Worm (Caenorhabditis elegans) whole organism, L4 larva: Measurements from ENCODE around the gene jhdm-1.

Experiments
- D1046.2 ChIP-seq: fragments of 200-800 bp; sonication (Bioruptor generic); IDR thresholded peaks from 2 replicates; pipeline ENCODE4 v1.3.6; 2022; ENCODE audit warnings: missing genetic modification characterization, missing compliant biosample characterization
- F26F4.8 ChIP-seq: fragments of 200-800 bp; sonication (Bioruptor generic); conservative IDR thresholded peaks from 2 replicates; pipeline ENCODE4 v1.3.6; 2022; ENCODE audit warnings: missing genetic modification characterization, missing compliant biosample characterization
- F37D6.2 ChIP-seq: sonication (generic microtip); optimal IDR thresholded peaks from 2 replicates; lab custom pipeline; 2016; ENCODE audit warnings: mild to moderate bottlenecking, missing genetic modification characterization, missing compliant biosample characterization
- F44E2.7 ChIP-seq: fragments of 200-800 bp; sonication (Bioruptor generic); IDR thresholded peaks from 2 replicates; pipeline ENCODE4 v2.1.2; 2022; ENCODE audit warnings: missing genetic modification characterization, missing compliant biosample characterization
- T26A8.4 ChIP-seq: fragments of 200-800 bp; sonication (Bioruptor generic); IDR thresholded peaks from 2 replicates; pipeline ENCODE4 v1.3.6; 2022; ENCODE audit warnings: missing genetic modification characterization, missing compliant biosample characterization
- Y75B8A.6 ChIP-seq: fragments of 200-800 bp; sonication (Bioruptor generic); IDR thresholded peaks from 2 replicates; pipeline ENCODE4 v1.3.6; 2022; ENCODE audit warnings: missing genetic modification reagents, missing genetic modification characterization, missing compliant biosample characterization
- aly-2 ChIP-seq: sonication (generic microtip); optimal IDR thresholded peaks from 2 replicates; lab custom pipeline; 2018; ENCODE audit warnings: missing biosample characterization, missing genetic modification characterization
- attf-4 ChIP-seq: sonication (generic microtip); optimal IDR thresholded peaks from 3 replicates; lab custom pipeline; 2017; ENCODE audit warnings: missing biosample characterization, missing genetic modification characterization
- ceh-28 ChIP-seq: fragments of 150-350 bp; optimal IDR thresholded peaks from 2 replicates; lab custom pipeline; 2014; ENCODE audit warnings: missing biosample characterization, missing genetic modification reagents, missing genetic modification characterization
- ceh-32 ChIP-seq: sonication (generic microtip); optimal IDR thresholded peaks from 2 replicates; lab custom pipeline; 2016; ENCODE audit warnings: mild to moderate bottlenecking, missing genetic modification characterization, missing compliant biosample characterization; ENCODE audit not compliant: poor library complexity
- ceh-44 ChIP-seq: fragments of 200-800 bp; sonication (Bioruptor generic); IDR thresholded peaks from 2 replicates; pipeline ENCODE4 v1.3.6; 2022; ENCODE audit warnings: missing genetic modification reagents, missing genetic modification characterization, missing compliant biosample characterization
- ceh-82 ChIP-seq: sonication (generic microtip); optimal IDR thresholded peaks from 2 replicates; lab custom pipeline; 2017; ENCODE audit warnings: missing biosample characterization, missing genetic modification characterization
- cey-2 ChIP-seq: sonication (generic microtip); optimal IDR thresholded peaks from 3 replicates; lab custom pipeline; 2017; ENCODE audit warnings: missing genetic modification characterization, mild to moderate bottlenecking, missing compliant biosample characterization, antibody characterized with exemption, borderline replicate concordance; ENCODE audit not compliant: insufficient read depth
- dmd-6 ChIP-seq: fragments of 200-800 bp; sonication (Bioruptor generic); IDR thresholded peaks from 2 replicates; pipeline ENCODE4 v1.3.6; 2022; ENCODE audit warnings: missing genetic modification reagents, missing genetic modification characterization, missing compliant biosample characterization
- dmd-8 ChIP-seq: fragments of 200-800 bp; sonication (Bioruptor generic); IDR thresholded peaks from 2 replicates; pipeline ENCODE4 v1.3.6; 2022; ENCODE audit warnings: missing genetic modification characterization, missing compliant biosample characterization
- dmd-9 ChIP-seq: fragments of 200-800 bp; sonication (Bioruptor generic); IDR thresholded peaks from 2 replicates; pipeline ENCODE4 v1.3.6; 2022; ENCODE audit warnings: missing genetic modification reagents, missing genetic modification characterization, missing compliant biosample characterization
- fkh-10 ChIP-seq: fragments of 150-350 bp; optimal IDR thresholded peaks from 2 replicates; lab custom pipeline; 2014; ENCODE audit warnings: missing biosample characterization, missing genetic modification reagents, missing genetic modification characterization
- fos-1 ChIP-seq: fragments of 150-350 bp; optimal IDR thresholded peaks from 2 replicates; lab custom pipeline; 2014; ENCODE audit warnings: missing biosample characterization, missing genetic modification characterization
- gei-8 ChIP-seq: fragments of 200-800 bp; sonication (Bioruptor generic); optimal IDR thresholded peaks from 2 replicates; lab custom pipeline; 2018; ENCODE audit warnings: mild to moderate bottlenecking, missing genetic modification characterization, missing compliant biosample characterization
- hif-1 ChIP-seq, 2 experiments: sonication (generic microtip); optimal IDR thresholded peaks; 2 replicates each; lab custom pipeline; 2016 to 2017; ENCODE audit warnings: missing compliant biosample characterization in 2 of 2, missing genetic modification characterization in 2 of 2, missing genetic modification reagents in 2 of 2, missing genotype in 2 of 2, mild to moderate bottlenecking in 1 of 2
- lim-7 ChIP-seq: fragments of 200-800 bp; sonication (Bioruptor generic); IDR thresholded peaks from 2 replicates; pipeline ENCODE4 v1.3.6; 2022; ENCODE audit warnings: missing genetic modification characterization, missing compliant biosample characterization
- lin-15B ChIP-seq: fragments of 150-350 bp; sonication (generic microtip); optimal IDR thresholded peaks from 3 replicates; lab custom pipeline; 2014; ENCODE audit warnings: missing biosample characterization, missing genetic modification characterization
- lin-29 ChIP-seq: fragments of 200-800 bp; sonication (Bioruptor generic); IDR thresholded peaks from 2 replicates; pipeline ENCODE4 v1.3.6; 2022; ENCODE audit warnings: missing genetic modification reagents, missing genetic modification characterization, missing compliant biosample characterization
- lir-3 ChIP-seq: sonication (generic microtip); optimal IDR thresholded peaks from 2 replicates; lab custom pipeline; 2016; ENCODE audit warnings: mild to moderate bottlenecking, missing genetic modification characterization, missing compliant biosample characterization
- madf-5 ChIP-seq, 2 experiments: fragments of 200-800 bp; sonication (Bioruptor generic); IDR thresholded peaks; 2 replicates each; pipeline ENCODE4 v1.3.6; 2022; ENCODE audit warnings: missing compliant biosample characterization in 2 of 2, missing genetic modification characterization in 2 of 2
- madf-9 ChIP-seq: fragments of 200-800 bp; sonication (Bioruptor generic); conservative IDR thresholded peaks from 2 replicates; pipeline ENCODE4 v1.3.6; 2022; ENCODE audit warnings: missing genetic modification reagents, missing genetic modification characterization, missing compliant biosample characterization
- mdl-1 ChIP-seq, 2 experiments: fragments of 150-350 bp in 1 of 2; sonication (generic microtip) in 1 of 2; optimal IDR thresholded peaks; 2 replicates each; lab custom pipeline; 2014 to 2017; ENCODE audit warnings: missing biosample characterization in 2 of 2, missing genetic modification characterization in 2 of 2
- mep-1 ChIP-seq: fragments of 150-350 bp; sonication (generic microtip); optimal IDR thresholded peaks from 3 replicates; lab custom pipeline; 2014; ENCODE audit warnings: missing biosample characterization, missing genetic modification characterization
- mxl-2 ChIP-seq: fragments of 200-800 bp; sonication (Bioruptor generic); conservative IDR thresholded peaks from 2 replicates; pipeline ENCODE4 v1.3.6; 2022; ENCODE audit warnings: missing genetic modification reagents, missing genetic modification characterization, missing compliant biosample characterization
- mxl-3 ChIP-seq: fragments of 200-800 bp; sonication (Bioruptor generic); optimal IDR thresholded peaks from 2 replicates; lab custom pipeline; 2018; ENCODE audit warnings: mild to moderate bottlenecking, missing genetic modification characterization, missing compliant biosample characterization
- nhr-237 ChIP-seq: sonication (generic microtip); optimal IDR thresholded peaks from 2 replicates; lab custom pipeline; 2017; ENCODE audit warnings: missing biosample characterization, missing genetic modification characterization
- nhr-25 ChIP-seq: sonication (generic microtip); optimal IDR thresholded peaks from 2 replicates; lab custom pipeline; 2017; ENCODE audit warnings: missing genetic modification characterization, mild to moderate bottlenecking, missing compliant biosample characterization, antibody characterized with exemption, moderate library complexity, borderline replicate concordance; ENCODE audit not compliant: insufficient read depth
- nhr-41 ChIP-seq: fragments of 200-800 bp; sonication (Bioruptor generic); IDR thresholded peaks from 2 replicates; pipeline ENCODE4 v1.3.6; 2022; ENCODE audit warnings: missing genetic modification reagents, missing genetic modification characterization, missing compliant biosample characterization
- nhr-48 ChIP-seq: sonication (generic microtip); optimal IDR thresholded peaks from 2 replicates; lab custom pipeline; 2016; ENCODE audit warnings: mild to moderate bottlenecking, missing genetic modification characterization, missing compliant biosample characterization
- nhr-76 ChIP-seq: fragments of 150-350 bp; optimal IDR thresholded peaks from 2 replicates; lab custom pipeline; 2014; ENCODE audit warnings: missing biosample characterization, missing genetic modification characterization
- nhr-77 ChIP-seq: fragments of 150-350 bp; optimal IDR thresholded peaks from 2 replicates; lab custom pipeline; 2014; ENCODE audit warnings: missing biosample characterization, missing genetic modification characterization
- php-3 ChIP-seq: fragments of 200-800 bp; sonication (Bioruptor generic); IDR thresholded peaks from 2 replicates; pipeline ENCODE4 v1.3.6; 2022; ENCODE audit warnings: missing genetic modification reagents, missing genetic modification characterization, missing compliant biosample characterization
- pqm-1 ChIP-seq: sonication (generic microtip); optimal IDR thresholded peaks from 2 replicates; lab custom pipeline; 2017; ENCODE audit warnings: missing biosample characterization, missing genetic modification characterization
- rbr-2 ChIP-seq: sonication (generic microtip); optimal IDR thresholded peaks from 2 replicates; lab custom pipeline; 2016; ENCODE audit warnings: missing genotype, missing genetic modification characterization, missing compliant biosample characterization
- sdz-12 ChIP-seq: fragments of 200-800 bp; sonication (Bioruptor generic); optimal IDR thresholded peaks from 2 replicates; lab custom pipeline; 2018; ENCODE audit warnings: mild to moderate bottlenecking, missing genetic modification characterization, missing compliant biosample characterization
- snpc-4 ChIP-seq: fragments of 150-350 bp; optimal IDR thresholded peaks from 2 replicates; lab custom pipeline; 2014; ENCODE audit warnings: missing biosample characterization, missing genetic modification characterization
- spr-3 ChIP-seq: fragments of 200-800 bp; sonication (Bioruptor generic); optimal IDR thresholded peaks from 2 replicates; lab custom pipeline; 2018; ENCODE audit warnings: mild to moderate bottlenecking, missing genetic modification characterization, missing compliant biosample characterization
- tag-97 ChIP-seq: fragments of 200-800 bp; sonication (Bioruptor generic); IDR thresholded peaks from 2 replicates; pipeline ENCODE4 v1.3.6; 2022; ENCODE audit warnings: missing genetic modification characterization, missing compliant biosample characterization
- unc-130 ChIP-seq: sonication (generic microtip); optimal IDR thresholded peaks from 2 replicates; lab custom pipeline; 2016; ENCODE audit warnings: missing genetic modification reagents, missing genetic modification characterization, missing compliant biosample characterization
- unc-62 ChIP-seq, 3 experiments: fragments of 150-350 bp in 1 of 3; sonication (generic microtip); optimal IDR thresholded peaks in 2 of 3; peaks in 1 of 3; 1 replicate in 1 of 3; 2 replicates in 2 of 3; lab custom pipeline; 2014 to 2017; ENCODE audit warnings: missing biosample characterization in 3 of 3, missing genetic modification characterization in 3 of 3, missing genetic modification reagents in 3 of 3, missing genotype in 1 of 3
- zag-1 ChIP-seq: fragments of 150-350 bp; optimal IDR thresholded peaks from 2 replicates; lab custom pipeline; 2014; ENCODE audit warnings: missing biosample characterization, missing genetic modification characterization
- zfp-3 ChIP-seq: fragments of 200-800 bp; sonication (Bioruptor generic); conservative IDR thresholded peaks from 2 replicates; pipeline ENCODE4 v1.3.6; 2022; ENCODE audit warnings: missing genetic modification reagents, missing genetic modification characterization, missing compliant biosample characterization
- ztf-11 ChIP-seq: fragments of 150-350 bp; optimal IDR thresholded peaks from 2 replicates; lab custom pipeline; 2014; ENCODE audit warnings: missing biosample characterization, missing genetic modification characterization

jhdm-1 gene

DNA sequence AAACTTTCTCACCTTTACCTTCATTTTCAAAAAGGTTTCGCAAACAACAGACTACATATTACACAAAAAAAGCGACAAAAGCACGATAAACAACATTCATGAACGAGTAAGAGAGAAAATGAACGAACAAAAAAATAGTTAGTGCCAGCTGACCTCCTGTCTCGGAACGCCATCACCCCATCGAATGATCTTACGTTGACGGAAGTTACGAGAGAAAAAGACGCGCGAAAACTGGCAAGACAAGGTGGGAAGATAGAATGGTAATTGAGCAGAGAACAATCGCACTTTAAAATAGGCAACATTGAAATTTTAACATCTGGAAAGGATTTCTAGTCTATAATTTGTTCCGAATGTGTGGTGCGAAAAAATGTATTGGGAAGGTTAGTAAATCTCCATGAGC lies 34.1 kb upstream of the jhdm-1 start (continued):
- TF ChIP-seq mxl-2 = no peak
- no peak for TF ChIP-seq attf-4 (tag; lab: Kevin White, UChicago)
- TF ChIP-seq pqm-1 (tag; lab: Kevin White, UChicago) = no peak
- TF ChIP-seq snpc-4 = no peak
- no peak for TF ChIP-seq tag-97
- no peak for TF ChIP-seq fkh-10 (GFP tag; lab: Kevin White, UChicago)
- TF ChIP-seq nhr-48 (tag; lab: Kevin White, UChicago) = no peak
- TF ChIP-seq ceh-32 (tag; lab: Kevin White, UChicago) = no peak
- TF ChIP-seq mdl-1 (tag; optimal IDR thresholded peaks at IDR 0.05; lab: Kevin White, UChicago) = peak in 1 of 2 experiments; percentile 51
- no peak for TF ChIP-seq nhr-77 (tag; lab: Kevin White, UChicago)
- no peak for TF ChIP-seq aly-2 (tag; lab: Kevin White, UChicago)
- no peak for TF ChIP-seq rbr-2 (tag; lab: Kevin White, UChicago)
- TF ChIP-seq F37D6.2 (tag; lab: Kevin White, UChicago) = no peak
- TF ChIP-seq ceh-28 (tag; lab: Kevin White, UChicago) = no peak
- no peak for TF ChIP-seq hif-1 (tag; optimal IDR thresholded peaks at IDR 0.05; lab: Kevin White, UChicago)
- no peak for TF ChIP-seq ceh-82 (tag; lab: Kevin White, UChicago)
- TF ChIP-seq unc-62 (GFP tag; optimal IDR thresholded peaks at IDR 0.05 in 1 of 2; lab: Kevin White, UChicago) = peak in 1 of 2 experiments; percentile 31
- no peak for TF ChIP-seq unc-62 (tag; optimal IDR thresholded peaks at IDR 0.05; lab: Kevin White, UChicago)
- no peak for TF ChIP-seq madf-5 (GFP tag; IDR thresholded peaks at IDR 0.05; lab: Robert Waterston, UW)
- no peak for TF ChIP-seq T26A8.4 (GFP tag; lab: Robert Waterston, UW)
- no peak for TF ChIP-seq mep-1

DNA sequence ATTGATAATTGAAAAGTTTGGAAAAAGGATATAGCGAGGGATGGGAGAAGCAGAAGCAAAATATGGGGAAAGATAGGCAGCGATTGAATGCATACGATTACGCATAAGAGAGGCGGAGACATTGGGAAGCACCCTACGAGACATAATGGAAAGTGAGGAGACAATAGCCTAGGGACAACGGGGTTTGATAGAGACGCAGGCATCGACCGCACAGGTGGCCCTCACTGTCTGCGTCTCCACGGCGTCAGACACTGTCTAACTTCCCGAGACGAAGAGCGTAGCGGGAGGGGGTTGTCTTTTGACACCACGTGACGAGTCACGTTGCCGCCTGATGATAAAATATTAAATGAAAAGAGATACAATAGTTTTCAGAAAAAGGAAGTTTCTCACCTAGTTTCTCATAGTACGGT lies 33.3 kb upstream of the jhdm-1 start:
- TF ChIP-seq mdl-1 (tag; optimal IDR thresholded peaks at IDR 0.05; lab: Kevin White, UChicago) (peak; percentile 96 to 99), dmd-8 (no peak), attf-4 (tag; lab: Kevin White, UChicago) (no peak), D1046.2 (no peak), F44E2.7 (GFP tag; lab: Robert Waterston, UW) (no peak), ceh-28 (tag; lab: Kevin White, UChicago) (no peak), zfp-3 (GFP tag; lab: Robert Waterston, UW) (peak; percentile 88), lin-15B (tag; lab: Kevin White, UChicago) (no peak), gei-8 (GFP tag; lab: Kevin White, UChicago) (peak; percentile 74), F26F4.8 (GFP tag; lab: Robert Waterston, UW) (no peak), php-3 (GFP tag; lab: Robert Waterston, UW) (peak; percentile 93), spr-3 (GFP tag; lab: Kevin White, UChicago) (peak; percentile 78), madf-9 (GFP tag; lab: Robert Waterston, UW) (peak; percentile 68), dmd-9 (peak; percentile 73; the same call in 1 of the 2 replicates), Y75B8A.6 (0 out of 2 replicates have a peak, but pooled peaks have one; percentile 22), nhr-237 (no peak), nhr-25 (tag; lab: Kevin White, UChicago) (peak; percentile 73), fos-1 (no peak), ztf-11 (no peak), mxl-2 (peak; percentile 62; the same call in 1 of the 2 replicates), lin-29 (GFP tag; lab: Robert Waterston, UW) (no peak), F37D6.2 (tag; lab: Kevin White, UChicago) (peak; percentile 39), T26A8.4 (GFP tag; lab: Robert Waterston, UW) (peak; percentile 93), lim-7 (GFP tag; lab: Robert Waterston, UW) (no peak), nhr-41 (peak; percentile 54; the same call in 1 of the 2 replicates), mxl-3 (GFP tag; lab: Kevin White, UChicago) (peak; percentile 98), unc-130 (no peak), ceh-44 (GFP tag; lab: Robert Waterston, UW) (no peak), sdz-12 (no peak), cey-2 (no peak), lir-3 (tag; lab: Kevin White, UChicago) (no peak), dmd-6 (peak; percentile 98), rbr-2 (tag; lab: Kevin White, UChicago) (peak; percentile 84), nhr-76 (peak; percentile 40), zag-1 (tag; lab: Kevin White, UChicago) (no peak)
